Worm (Caenorhabditis elegans) whole organism, young adult: ENCODE measurements around the gene timp-1.

Source experiments
- C06A6.2 ChIP-seq: fragments of 200-800 bp; sonication (Bioruptor generic); conservative IDR thresholded peaks from 2 replicates; pipeline ENCODE4 v1.3.6; 2022; ENCODE audit warnings: missing genetic modification characterization, missing compliant biosample characterization
- ama-1 ChIP-seq, 3 experiments: fragments of 150-350 bp in 1 of 3; sonication (generic microtip) in 2 of 3; optimal IDR thresholded peaks; 2 replicates each; lab custom pipeline; 2014 to 2018; ENCODE audit warnings: missing biosample characterization in 2 of 3, missing genetic modification characterization in 2 of 3, missing genetic modification reagents in 2 of 3
- die-1 ChIP-seq: sonication (generic microtip); optimal IDR thresholded peaks from 2 replicates; lab custom pipeline; 2016; ENCODE audit warnings: missing genotype, mild to moderate bottlenecking, missing genetic modification characterization, missing compliant biosample characterization
- egrh-3 ChIP-seq: fragments of 200-800 bp; sonication (Bioruptor generic); IDR thresholded peaks from 2 replicates; pipeline ENCODE4 v1.3.6; 2022; ENCODE audit warnings: missing genetic modification reagents, missing genetic modification characterization, missing compliant biosample characterization
- hlh-26 ChIP-seq: fragments of 200-800 bp; sonication (Bioruptor generic); conservative IDR thresholded peaks from 2 replicates; pipeline ENCODE4 v1.3.6; 2022; ENCODE audit warnings: missing genetic modification reagents, missing genetic modification characterization, missing compliant biosample characterization
- madf-3 ChIP-seq: fragments of 200-800 bp; sonication (Bioruptor generic); IDR thresholded peaks from 2 replicates; pipeline ENCODE4 v1.3.6; 2022; ENCODE audit warnings: missing genetic modification reagents, missing genetic modification characterization, missing compliant biosample characterization
- mes-4 ChIP-seq: sonication (generic microtip); optimal IDR thresholded peaks from 2 replicates; lab custom pipeline; 2016; ENCODE audit warnings: missing genotype, missing genetic modification characterization, missing compliant biosample characterization
- sptf-2 ChIP-seq: fragments of 200-800 bp; sonication (Bioruptor generic); optimal IDR thresholded peaks from 2 replicates; lab custom pipeline; 2018; ENCODE audit warnings: mild to moderate bottlenecking, missing genetic modification characterization, missing compliant biosample characterization
- ztf-22 ChIP-seq: fragments of 200-800 bp; sonication (Bioruptor generic); optimal IDR thresholded peaks from 2 replicates; lab custom pipeline; 2018; ENCODE audit warnings: mild to moderate bottlenecking, missing genetic modification characterization, moderate library complexity, missing compliant biosample characterization

- TF ChIP-seq sptf-2 (GFP tag; lab: Kevin White, UChicago) (no peak), ama-1 (optimal IDR thresholded peaks at IDR 0.05; lab: Kevin White, UChicago) (no peak), ama-1 (GFP tag; optimal IDR thresholded peaks at IDR 0.05; lab: Kevin White, UChicago) (no peak), die-1 (tag; lab: Kevin White, UChicago) (no peak), C06A6.2 (GFP tag; lab: Robert Waterston, UW) (no peak), madf-3 (GFP tag; lab: Robert Waterston, UW) (no peak), ztf-22 (GFP tag; lab: Kevin White, UChicago) (no peak), mes-4 (tag; lab: Kevin White, UChicago) (no peak), egrh-3 (no peak), hlh-26 (no peak)
Measured at ce11 chrV:8215158-8215557, 8.1 kb downstream of the timp-1 start.
